Fruit fly (Drosophila melanogaster): ENCODE measurements around the gene Remo.

Gene Remo

DNA sequence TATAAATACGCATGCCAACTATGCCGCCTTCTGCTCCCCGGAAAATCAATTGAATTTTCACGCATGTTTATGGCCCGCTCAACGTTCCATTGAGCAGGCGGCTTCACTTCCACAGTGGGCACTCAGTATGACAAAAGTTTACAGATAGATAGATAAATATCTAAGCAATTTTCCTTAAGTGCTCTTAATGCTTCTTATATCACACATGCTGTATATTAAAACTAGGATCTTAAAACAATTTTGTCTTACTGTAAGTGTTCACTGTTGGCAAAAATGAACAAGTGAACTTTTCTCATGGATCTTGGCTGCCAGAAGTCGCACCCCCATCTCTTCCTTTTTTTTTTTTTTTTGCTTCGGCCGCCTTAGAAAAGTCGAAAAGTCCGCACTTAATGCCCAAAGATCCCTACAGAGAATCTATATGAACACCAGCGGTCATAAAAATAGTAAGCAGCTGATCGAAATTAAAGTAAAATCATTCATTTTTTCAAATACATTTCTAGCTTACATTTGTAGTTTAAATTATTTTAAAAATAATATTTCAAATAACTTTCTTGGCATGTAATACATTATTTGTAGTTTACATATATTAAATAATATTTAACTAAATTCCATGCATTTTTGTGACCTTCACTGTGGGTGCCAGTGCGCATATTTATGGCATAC, 34.7 kb upstream of the Remo start:
- no peak for TF ChIP-seq luna (GFP tag; optimal IDR thresholded peaks at IDR 0.05)
- TF ChIP-seq CG5245 (GFP tag; optimal IDR thresholded peaks at IDR 0.05), result peak; percentile 25
- TF ChIP-seq tll (GFP tag; optimal IDR thresholded peaks at IDR 0.05), result no peak
- TF ChIP-seq CG13296 (GFP tag; optimal IDR thresholded peaks at IDR 0.05), result no peak
- peak; percentile 37 for TF ChIP-seq slp2 (GFP tag; optimal IDR thresholded peaks at IDR 0.05)
- peak; percentile 46 for TF ChIP-seq Awh (GFP tag; IDR thresholded peaks at IDR 0.05)
- peak; percentile 34 for TF ChIP-seq Hsf (GFP tag; optimal IDR thresholded peaks at IDR 0.05)
- TF ChIP-seq HLH3B (GFP tag; IDR thresholded peaks at IDR 0.05), result peak; percentile 44
- peak; percentile 87 for TF ChIP-seq grau (tag; optimal IDR thresholded peaks at IDR 0.05)
- TF ChIP-seq E2f1 (GFP tag; IDR thresholded peaks at IDR 0.05), result peak; percentile 56
- TF ChIP-seq CG10565 (GFP tag; optimal IDR thresholded peaks at IDR 0.05), result no peak
- TF ChIP-seq CG7786 (GFP tag; optimal IDR thresholded peaks at IDR 0.05), result peak; percentile 51
- TF ChIP-seq fd96Cb (tag; optimal IDR thresholded peaks at IDR 0.05), result peak; percentile 35
- peak; percentile 36 for TF ChIP-seq CG8388 (GFP tag; optimal IDR thresholded peaks at IDR 0.05)
- TF ChIP-seq Sry-β (GFP tag; optimal IDR thresholded peaks at IDR 0.05), result no peak
- peak; percentile 1 for TF ChIP-seq tin (GFP tag; optimal IDR thresholded peaks at IDR 0.05)
- peak in 1 of 2 experiments; percentile 31 for TF ChIP-seq bsh (GFP tag; optimal IDR thresholded peaks at IDR 0.05)
- peak; percentile 25; the same call in 1 of the 2 replicates for TF ChIP-seq CG11247 (GFP tag; IDR thresholded peaks at IDR 0.05)
- TF ChIP-seq CG3995 (GFP tag; optimal IDR thresholded peaks at IDR 0.05), result no peak
- peak; percentile 53 for TF ChIP-seq CG18262 (tag; optimal IDR thresholded peaks at IDR 0.05)
- TF ChIP-seq al (GFP tag; IDR thresholded peaks at IDR 0.05), result no peak
- TF ChIP-seq her (GFP tag; optimal IDR thresholded peaks at IDR 0.05), result peak; percentile 27
- TF ChIP-seq run (tag; optimal IDR thresholded peaks at IDR 0.05), result no peak
- no peak for TF ChIP-seq h (optimal IDR thresholded peaks at IDR 0.05)
- peak in 1 of 2 experiments; percentile 21 for TF ChIP-seq eve (GFP tag; optimal IDR thresholded peaks at IDR 0.05)
- TF ChIP-seq wdn (GFP tag; IDR thresholded peaks at IDR 0.05), result peak; percentile 38; the same call in 1 of the 2 replicates
- peak; percentile 0 for TF ChIP-seq cato (GFP tag; optimal IDR thresholded peaks at IDR 0.05; ENCODE audit: borderline replicate concordance)
- peak; percentile 4 for TF ChIP-seq Nf-YB (GFP tag; optimal IDR thresholded peaks at IDR 0.05)
- TF ChIP-seq Blimp-1 (GFP tag; optimal IDR thresholded peaks at IDR 0.05), result peak; percentile 34
- TF ChIP-seq tgo (GFP tag; IDR thresholded peaks at IDR 0.05), result peak; percentile 57; the same call in 2 of the 3 replicates
- no peak for TF ChIP-seq BEAF-32 (GFP tag; optimal IDR thresholded peaks at IDR 0.05)
- TF ChIP-seq ato (GFP tag; IDR thresholded peaks at IDR 0.05; ENCODE audit: partially characterized antibody), result no peak
- TF ChIP-seq trem (tag; optimal IDR thresholded peaks at IDR 0.05), result peak; percentile 10
- TF ChIP-seq Med (GFP tag), result peak; percentile 92
- TF ChIP-seq C15 (GFP tag; IDR thresholded peaks at IDR 0.05), result 0 out of 3 replicates have a peak, but pooled peaks have one; percentile 19
- no peak for TF ChIP-seq CG1529 (GFP tag; optimal IDR thresholded peaks at IDR 0.05)
- peak; percentile 42 for TF ChIP-seq CG9817 (tag; optimal IDR thresholded peaks at IDR 0.05)
- TF ChIP-seq CG15269 (tag; optimal IDR thresholded peaks at IDR 0.05), result peak; percentile 50
- TF ChIP-seq Jarid2 (GFP tag; optimal IDR thresholded peaks at IDR 0.05), result no peak
- no peak for TF ChIP-seq bbx (GFP tag; IDR thresholded peaks at IDR 0.05; ENCODE audit: partially characterized antibody)
- no peak for TF ChIP-seq CG18011 (GFP tag; optimal IDR thresholded peaks at IDR 0.05)
- TF ChIP-seq CG12155 (GFP tag; optimal IDR thresholded peaks at IDR 0.05), result peak; percentile 27
- TF ChIP-seq kni (GFP tag; optimal IDR thresholded peaks at IDR 0.05), result no peak
- TF ChIP-seq unc-4 (GFP tag; IDR thresholded peaks at IDR 0.05; ENCODE audit: partially characterized antibody), result no peak
- peak; percentile 28; the same call in 1 of the 3 replicates for TF ChIP-seq CG34422 (GFP tag; IDR thresholded peaks at IDR 0.05)
- TF ChIP-seq chm (GFP tag; IDR thresholded peaks at IDR 0.05), result peak; percentile 51; the same call in 1 of the 2 replicates
- TF ChIP-seq Pdp1 (GFP tag; optimal IDR thresholded peaks at IDR 0.05), result peak; percentile 10 to 50
- TF ChIP-seq sens (GFP tag), result peak; percentile 91
- peak; percentile 61 for TF ChIP-seq CG32532 (GFP tag; IDR thresholded peaks at IDR 0.05)
